Fruit fly (Drosophila melanogaster) whole organism, embryonic: ENCODE data around the gene CG31898.

Source experiments
- Atf3 ChIP-seq: fragments of 200-800 bp; sonication (Bioruptor generic); optimal IDR thresholded peaks from 3 replicates; lab custom pipeline; 2016; ENCODE audit warnings: missing biosample characterization, missing genetic modification characterization
- B-H2 ChIP-seq: fragments of 200-800 bp; sonication (Bioruptor generic); optimal IDR thresholded peaks from 2 replicates; lab custom pipeline; 2018; ENCODE audit warnings: missing biosample characterization, mild to moderate bottlenecking, missing genetic modification characterization
- Bteb2 ChIP-seq: fragments of 200-800 bp; sonication (Bioruptor generic); optimal IDR thresholded peaks from 2 replicates; lab custom pipeline; 2016; ENCODE audit warnings: missing biosample characterization, missing genetic modification characterization
- CG10431 ChIP-seq: fragments of 200-800 bp; sonication (Bioruptor generic); optimal IDR thresholded peaks from 3 replicates; lab custom pipeline; 2018; ENCODE audit warnings: missing biosample characterization, mild to moderate bottlenecking, missing genetic modification characterization
- CG12391 ChIP-seq: fragments of 200-800 bp; sonication (Bioruptor generic); optimal IDR thresholded peaks from 3 replicates; lab custom pipeline; 2018; ENCODE audit warnings: missing biosample characterization, mild to moderate bottlenecking, missing genetic modification characterization, moderate library complexity
- CG13624 ChIP-seq: fragments of 200-800 bp; sonication (Bioruptor generic); optimal IDR thresholded peaks from 2 replicates; lab custom pipeline; 2016; ENCODE audit warnings: missing biosample characterization, missing genetic modification characterization
- CG14441 ChIP-seq: fragments of 200-800 bp; sonication (Bioruptor generic); IDR thresholded peaks from 2 replicates; pipeline ENCODE4 v1.3.6; 2022; ENCODE audit warnings: missing biosample characterization, missing genetic modification characterization
- CG14667 ChIP-seq: fragments of 200-800 bp; sonication (Bioruptor generic); IDR thresholded peaks from 2 replicates; pipeline ENCODE4 v1.3.6; 2022; ENCODE audit warnings: missing biosample characterization, missing genetic modification characterization
- CG1832 ChIP-seq: fragments of 200-800 bp; sonication (Bioruptor generic); optimal IDR thresholded peaks from 2 replicates; lab custom pipeline; 2017; ENCODE audit warnings: missing biosample characterization, mild to moderate bottlenecking, missing genetic modification characterization, inconsistent platforms
- CG33213 ChIP-seq: fragments of 200-800 bp; sonication (Bioruptor generic); optimal IDR thresholded peaks from 3 replicates; lab custom pipeline; 2016; ENCODE audit warnings: missing biosample characterization, missing genetic modification characterization
- CG3407 ChIP-seq: fragments of 200-800 bp; sonication (Bioruptor generic); optimal IDR thresholded peaks from 2 replicates; lab custom pipeline; 2018; ENCODE audit warnings: missing biosample characterization, mild to moderate bottlenecking, missing genetic modification characterization
- CG3995 ChIP-seq: fragments of 200-800 bp; sonication (Bioruptor generic); optimal IDR thresholded peaks from 3 replicates; lab custom pipeline; 2016; ENCODE audit warnings: missing biosample characterization, missing genetic modification characterization
- CG6254 ChIP-seq: fragments of 200-800 bp; sonication (Bioruptor generic); optimal IDR thresholded peaks from 3 replicates; lab custom pipeline; 2017; ENCODE audit warnings: mild to moderate bottlenecking, missing biosample characterization, missing genetic modification reagents, missing genetic modification characterization
- CG6654 ChIP-seq: fragments of 200-800 bp; sonication (Bioruptor generic); optimal IDR thresholded peaks from 2 replicates; lab custom pipeline; 2017; ENCODE audit warnings: missing biosample characterization, mild to moderate bottlenecking, missing genetic modification characterization
- CG6765 ChIP-seq: fragments of 200-800 bp; sonication (Bioruptor generic); optimal IDR thresholded peaks from 3 replicates; lab custom pipeline; 2017; ENCODE audit warnings: missing biosample characterization, mild to moderate bottlenecking, missing genetic modification characterization
- CG7271 ChIP-seq: fragments of 200-800 bp; sonication (Bioruptor generic); optimal IDR thresholded peaks from 2 replicates; lab custom pipeline; 2018; ENCODE audit warnings: missing biosample characterization, mild to moderate bottlenecking, missing genetic modification characterization, moderate library complexity
- CG9817 ChIP-seq: fragments of 200-800 bp; sonication (Bioruptor generic); optimal IDR thresholded peaks from 2 replicates; lab custom pipeline; 2018; ENCODE audit warnings: missing biosample characterization, mild to moderate bottlenecking, missing genetic modification characterization, moderate library complexity
- Camta ChIP-seq: fragments of 200-800 bp; sonication (Bioruptor generic); optimal IDR thresholded peaks from 2 replicates; lab custom pipeline; 2016; ENCODE audit warnings: missing biosample characterization, missing genetic modification characterization
- Dll ChIP-seq: fragments of 200-800 bp; sonication (Bioruptor generic); IDR thresholded peaks from 4 replicates; pipeline ENCODE4 v1.3.6; 2022; ENCODE audit warnings: missing biosample characterization, missing genetic modification characterization; ENCODE audit not compliant: partially characterized antibody
- ERR ChIP-seq: fragments of 200-800 bp; sonication (Bioruptor generic); optimal IDR thresholded peaks from 2 replicates; lab custom pipeline; 2016; ENCODE audit warnings: missing biosample characterization, missing genetic modification characterization
- Elba2 ChIP-seq: fragments of 200-800 bp; sonication (Bioruptor generic); optimal IDR thresholded peaks from 3 replicates; lab custom pipeline; 2016; ENCODE audit warnings: missing biosample characterization, missing genetic modification characterization
- Gsc ChIP-seq: fragments of 200-800 bp; sonication (Bioruptor generic); IDR thresholded peaks from 2 replicates; pipeline ENCODE4 v1.3.6; 2022; ENCODE audit warnings: missing biosample characterization, missing genetic modification characterization
- H15 ChIP-seq: fragments of 200-800 bp; sonication (Bioruptor generic); IDR thresholded peaks from 3 replicates; pipeline ENCODE4 v1.3.6; 2022; ENCODE audit warnings: missing biosample characterization, missing genetic modification characterization
- Hmr ChIP-seq: fragments of 200-800 bp; sonication (Bioruptor generic); optimal IDR thresholded peaks from 3 replicates; lab custom pipeline; 2017; ENCODE audit warnings: mild to moderate bottlenecking, missing biosample characterization, missing genetic modification reagents, missing genetic modification characterization
- Nf-YB ChIP-seq: fragments of 200-800 bp; sonication (Bioruptor generic); optimal IDR thresholded peaks from 3 replicates; lab custom pipeline; 2019; ENCODE audit warnings: missing biosample characterization, mild to moderate bottlenecking, missing genetic modification characterization, moderate library complexity
- Opbp ChIP-seq: fragments of 200-800 bp; sonication (Bioruptor generic); IDR thresholded peaks from 3 replicates; pipeline ENCODE4 v1.3.6; 2022; ENCODE audit warnings: missing biosample characterization, missing genetic modification characterization; ENCODE audit not compliant: partially characterized antibody
- Sox102F ChIP-seq: fragments of 200-800 bp; sonication (Bioruptor generic); optimal IDR thresholded peaks from 2 replicates; lab custom pipeline; 2018; ENCODE audit warnings: missing biosample characterization, mild to moderate bottlenecking, missing genetic modification characterization, moderate library complexity
- Ssrp ChIP-seq: fragments of 200-800 bp; sonication (Bioruptor generic); optimal IDR thresholded peaks from 2 replicates; lab custom pipeline; 2018; ENCODE audit warnings: missing biosample characterization, mild to moderate bottlenecking, missing genetic modification characterization, moderate library complexity
- Trl ChIP-seq, 3 experiments: fragments of >200 bp in 2 of 3; fragments of 200-800 bp in 1 of 3; sonication (Bioruptor generic) in 1 of 3; optimal IDR thresholded peaks; 2 replicates in 1 of 3; 3 replicates in 2 of 3; lab custom pipeline; 2016 to 2017; ENCODE audit warnings: missing biosample characterization in 1 of 3, missing genetic modification characterization in 1 of 3
- Usf ChIP-seq: fragments of 200-800 bp; sonication (Bioruptor generic); optimal IDR thresholded peaks from 2 replicates; lab custom pipeline; 2017; ENCODE audit warnings: missing genotype, missing biosample characterization, missing genetic modification characterization
- YL-1 ChIP-seq: fragments of 200-800 bp; sonication (Bioruptor generic); optimal IDR thresholded peaks from 3 replicates; lab custom pipeline; 2017; ENCODE audit warnings: missing biosample characterization, mild to moderate bottlenecking, missing genetic modification characterization
- abd-A ChIP-seq: fragments of 200-800 bp; sonication (Bioruptor generic); optimal IDR thresholded peaks from 3 replicates; lab custom pipeline; 2019; ENCODE audit warnings: missing biosample characterization, mild to moderate bottlenecking, missing genetic modification characterization, moderate library complexity
- chm ChIP-seq: fragments of 200-800 bp; sonication (Bioruptor generic); IDR thresholded peaks from 2 replicates; pipeline ENCODE4 v1.3.6; 2022; ENCODE audit warnings: missing biosample characterization, missing genetic modification characterization
- dmrt99B ChIP-seq: fragments of 200-800 bp; sonication (Bioruptor generic); optimal IDR thresholded peaks from 2 replicates; lab custom pipeline; 2018; ENCODE audit warnings: missing biosample characterization, mild to moderate bottlenecking, missing genetic modification characterization, moderate library complexity
- ems ChIP-seq: fragments of 200-800 bp; sonication (Bioruptor generic); optimal IDR thresholded peaks from 3 replicates; lab custom pipeline; 2016; ENCODE audit warnings: missing biosample characterization, missing genetic modification characterization
- gce ChIP-seq: fragments of 200-800 bp; sonication (Bioruptor generic); IDR thresholded peaks from 3 replicates; pipeline ENCODE4 v1.3.6; 2022; ENCODE audit warnings: missing biosample characterization, missing genetic modification characterization
- grn ChIP-seq: fragments of 200-800 bp; sonication (Bioruptor generic); optimal IDR thresholded peaks from 3 replicates; lab custom pipeline; 2017; ENCODE audit warnings: missing biosample characterization, missing genetic modification characterization
- hth ChIP-seq: fragments of >200 bp; optimal IDR thresholded peaks from 2 replicates; lab custom pipeline; 2017; ENCODE audit warnings: inconsistent platforms
- jing ChIP-seq: fragments of 200-800 bp; sonication (Bioruptor generic); optimal IDR thresholded peaks from 2 replicates; lab custom pipeline; 2018; ENCODE audit warnings: missing biosample characterization, mild to moderate bottlenecking, missing genetic modification characterization
- ken ChIP-seq: fragments of 200-800 bp; sonication (Bioruptor generic); IDR thresholded peaks from 3 replicates; pipeline ENCODE4 v1.3.6; 2022; ENCODE audit warnings: missing biosample characterization, missing genetic modification characterization
- lola ChIP-seq, 3 experiments: fragments of >200 bp in 2 of 3; fragments of 200-800 bp in 1 of 3; sonication (Bioruptor generic) in 1 of 3; optimal IDR thresholded peaks; 2 replicates each; lab custom pipeline; 2017 to 2019; ENCODE audit warnings: missing biosample characterization in 3 of 3, missing genetic modification characterization in 3 of 3, mild to moderate bottlenecking in 1 of 3, moderate library complexity in 1 of 3
- maf-S ChIP-seq: fragments of 200-800 bp; sonication (Bioruptor generic); optimal IDR thresholded peaks from 2 replicates; lab custom pipeline; 2016; ENCODE audit warnings: missing biosample characterization, missing genetic modification characterization
- nerfin-1 ChIP-seq: fragments of 200-800 bp; sonication (Bioruptor generic); optimal IDR thresholded peaks from 3 replicates; lab custom pipeline; 2019; ENCODE audit warnings: missing biosample characterization, mild to moderate bottlenecking, missing genetic modification characterization, moderate library complexity
- sna ChIP-seq: fragments of 200-800 bp; sonication (Bioruptor generic); IDR thresholded peaks from 2 replicates; pipeline ENCODE4 v1.3.6; 2022; ENCODE audit warnings: missing biosample characterization, missing genetic modification characterization; ENCODE audit not compliant: partially characterized antibody
- sob ChIP-seq: fragments of 200-800 bp; sonication (Bioruptor generic); IDR thresholded peaks from 2 replicates; pipeline ENCODE4 v1.3.6; 2022; ENCODE audit warnings: missing biosample characterization, missing genetic modification characterization
- trem ChIP-seq: fragments of 200-800 bp; optimal IDR thresholded peaks from 3 replicates; lab custom pipeline; 2019; ENCODE audit warnings: missing biosample characterization, mild to moderate bottlenecking, missing genetic modification characterization, moderate library complexity
- wdn ChIP-seq: fragments of 200-800 bp; sonication (Bioruptor generic); IDR thresholded peaks from 2 replicates; pipeline ENCODE4 v1.3.6; 2022; ENCODE audit warnings: missing biosample characterization, missing genetic modification characterization
- wek ChIP-seq: fragments of 200-800 bp; sonication (Bioruptor generic); optimal IDR thresholded peaks from 3 replicates; lab custom pipeline; 2018; ENCODE audit warnings: missing biosample characterization, mild to moderate bottlenecking, missing genetic modification characterization, moderate library complexity
- zfh2 ChIP-seq: fragments of 200-800 bp; sonication (Bioruptor generic); optimal IDR thresholded peaks from 2 replicates; lab custom pipeline; 2016; ENCODE audit warnings: missing biosample characterization, missing genetic modification characterization

CG31898 gene

DNA sequence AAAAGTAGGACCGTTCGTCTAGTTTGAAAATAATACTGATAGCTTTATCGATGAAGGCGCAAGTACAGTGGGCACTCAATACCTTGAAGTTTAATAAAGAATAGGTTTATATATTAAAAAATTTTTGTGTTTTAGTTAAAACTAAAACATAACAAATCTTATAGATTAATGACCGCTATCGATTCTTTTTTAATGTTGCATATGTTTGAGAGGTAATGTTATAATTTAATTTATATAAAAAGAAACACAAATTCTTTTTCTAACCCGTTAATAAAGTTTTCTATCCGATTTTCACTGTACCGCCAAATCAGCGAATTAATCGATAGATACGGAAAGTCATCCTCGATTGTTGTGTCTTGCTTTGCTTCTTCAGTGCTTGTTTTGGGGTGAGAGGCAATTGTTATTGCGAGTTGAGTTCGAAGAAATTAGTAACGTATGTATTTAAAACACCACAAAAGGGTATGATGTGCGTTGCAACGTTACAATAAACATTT is 16.1 kb upstream of the CG31898 start, which contains the start of the genes Dad1 and CG13384 (continued):
- peak; percentile 15 for TF ChIP-seq wek (GFP tag; lab: Kevin White, UChicago)
- peak; percentile 56 for TF ChIP-seq Camta (GFP tag; lab: Kevin White, UChicago)
- TF ChIP-seq Trl (optimal IDR thresholded peaks at IDR 0.05; lab: Kevin White, UChicago), result no peak
- TF ChIP-seq Trl (GFP tag; optimal IDR thresholded peaks at IDR 0.05; lab: Kevin White, UChicago), result peak; percentile 55
- peak; percentile 87 for TF ChIP-seq CG14441 (GFP tag; lab: Robert Waterston, UW)
- peak; percentile 54 for TF ChIP-seq YL-1 (GFP tag; lab: Kevin White, UChicago)
- TF ChIP-seq Dll, result peak; percentile 68; the same call in 3 of the 4 replicates
- TF ChIP-seq zfh2 (GFP tag; lab: Kevin White, UChicago), result peak; percentile 63
- TF ChIP-seq CG6254 (GFP tag; lab: Kevin White, UChicago), result peak; percentile 71
- TF ChIP-seq Gsc (GFP tag; lab: Robert Waterston, UW), result peak; percentile 47
- peak; percentile 96 for TF ChIP-seq B-H2 (GFP tag; lab: Kevin White, UChicago)
- no peak for TF ChIP-seq sna (GFP tag; lab: Robert Waterston, UW)
- peak; percentile 70; the same call in 1 of the 2 replicates for TF ChIP-seq chm (GFP tag; lab: Robert Waterston, UW)
- TF ChIP-seq CG7271, result peak; percentile 82
- peak; percentile 94 for TF ChIP-seq dmrt99B (tag; lab: Kevin White, UChicago)
- TF ChIP-seq hth (lab: Kevin White, UChicago), result no peak
- peak; percentile 40; the same call in 1 of the 3 replicates for TF ChIP-seq gce
- peak; percentile 97 for TF ChIP-seq CG12391 (tag; lab: Kevin White, UChicago)
- TF ChIP-seq Sox102F (GFP tag; lab: Kevin White, UChicago), result peak; percentile 91
- TF ChIP-seq Bteb2, result peak; percentile 83
- TF ChIP-seq CG6654 (GFP tag; lab: Kevin White, UChicago), result peak; percentile 63
- peak; percentile 44 for TF ChIP-seq CG13624 (GFP tag; lab: Kevin White, UChicago)
- TF ChIP-seq Nf-YB, result peak; percentile 81
- peak; percentile 16 for TF ChIP-seq Atf3 (GFP tag; lab: Kevin White, UChicago)
- peak; percentile 64; the same call in 1 of the 3 replicates for TF ChIP-seq H15 (GFP tag; lab: Robert Waterston, UW)
- TF ChIP-seq CG10431 (GFP tag; lab: Kevin White, UChicago), result peak; percentile 85
- TF ChIP-seq trem (tag; lab: Kevin White, UChicago), result peak; percentile 93
- TF ChIP-seq Elba2, result peak; percentile 69
- peak; percentile 33; the same call in 1 of the 3 replicates for TF ChIP-seq Opbp (GFP tag; lab: Robert Waterston, UW)
- TF ChIP-seq ERR, result peak; percentile 13
- peak; percentile 46 for TF ChIP-seq grn (GFP tag; lab: Kevin White, UChicago)
- peak; percentile 90 for TF ChIP-seq nerfin-1
- peak; percentile 81 for TF ChIP-seq ken (GFP tag; lab: Robert Waterston, UW)
- peak; percentile 86 for TF ChIP-seq wdn (GFP tag; lab: Robert Waterston, UW)
- no peak for TF ChIP-seq jing
- TF ChIP-seq sob (GFP tag; lab: Robert Waterston, UW), result peak; percentile 93
- TF ChIP-seq Usf (GFP tag; lab: Kevin White, UChicago), result peak; percentile 86
- TF ChIP-seq Ssrp, result peak; percentile 90
- TF ChIP-seq Hmr (GFP tag; lab: Kevin White, UChicago), result peak; percentile 94
- TF ChIP-seq CG3407 (GFP tag; lab: Kevin White, UChicago), result peak; percentile 78
- TF ChIP-seq CG6765 (GFP tag; lab: Kevin White, UChicago), result peak; percentile 94
- no peak for TF ChIP-seq CG1832 (GFP tag; lab: Kevin White, UChicago)
- TF ChIP-seq maf-S (GFP tag; lab: Kevin White, UChicago), result peak; percentile 66
- TF ChIP-seq CG14667 (GFP tag; lab: Robert Waterston, UW), result peak; percentile 90
- no peak for TF ChIP-seq abd-A (tag; lab: Kevin White, UChicago)
- TF ChIP-seq CG3995, result peak; percentile 43
- TF ChIP-seq CG9817 (tag; lab: Kevin White, UChicago), result peak; percentile 94
- peak in 1 of 3 experiments; percentile 93 for TF ChIP-seq lola (GFP tag; optimal IDR thresholded peaks at IDR 0.05; lab: Kevin White, UChicago)
- TF ChIP-seq CG33213 (GFP tag; lab: Kevin White, UChicago), result no peak
- peak; percentile 48 for TF ChIP-seq ems (GFP tag; lab: Kevin White, UChicago)
